Fruit fly (Drosophila melanogaster) whole organism, embryonic: ENCODE measurements around the gene CG9948.
A peak's percentile ranks its signal among the peaks of the same experiment; 100 is the strongest.

Source experiments
- ATbp ChIP-seq: fragments of 200-800 bp; sonication (Bioruptor generic); optimal IDR thresholded peaks from 2 replicates; lab custom pipeline; 2017; ENCODE audit warnings: missing biosample characterization, mild to moderate bottlenecking, missing genetic modification characterization, missing genetic modification reagents
- Asciz ChIP-seq: fragments of 200-800 bp; sonication (Bioruptor generic); optimal IDR thresholded peaks from 2 replicates; lab custom pipeline; 2017; ENCODE audit warnings: missing biosample characterization, mild to moderate bottlenecking, missing genetic modification characterization, missing genetic modification reagents
- CG10274 ChIP-seq: fragments of 200-800 bp; sonication (Bioruptor generic); optimal IDR thresholded peaks from 3 replicates; lab custom pipeline; 2017; ENCODE audit warnings: missing biosample characterization, mild to moderate bottlenecking, missing genetic modification characterization
- CG10543 ChIP-seq: fragments of 200-800 bp; sonication (Bioruptor generic); optimal IDR thresholded peaks from 3 replicates; lab custom pipeline; 2017; ENCODE audit warnings: missing biosample characterization, mild to moderate bottlenecking, missing genetic modification characterization, moderate library complexity
- CG12104 ChIP-seq: fragments of 200-800 bp; sonication (Bioruptor generic); optimal IDR thresholded peaks from 3 replicates; lab custom pipeline; 2016; ENCODE audit warnings: missing biosample characterization, missing genetic modification characterization
- CG14050 ChIP-seq: fragments of 200-800 bp; sonication (Bioruptor generic); IDR thresholded peaks from 3 replicates; pipeline ENCODE4 v1.3.6; 2022; ENCODE audit warnings: missing biosample characterization, missing genetic modification characterization
- CG15073 ChIP-seq: fragments of 200-800 bp; sonication (Bioruptor generic); optimal IDR thresholded peaks from 2 replicates; lab custom pipeline; 2016; ENCODE audit warnings: missing biosample characterization, missing genetic modification characterization
- CG3065 ChIP-seq: fragments of 200-800 bp; sonication (Bioruptor generic); optimal IDR thresholded peaks from 2 replicates; lab custom pipeline; 2016; ENCODE audit warnings: missing biosample characterization, missing genetic modification characterization
- CG34376 ChIP-seq: fragments of 200-800 bp; sonication (Bioruptor generic); optimal IDR thresholded peaks from 2 replicates; lab custom pipeline; 2018; ENCODE audit warnings: missing biosample characterization, mild to moderate bottlenecking, missing genetic modification characterization
- CG3847 ChIP-seq: fragments of 200-800 bp; sonication (Bioruptor generic); IDR thresholded peaks from 2 replicates; pipeline ENCODE4 v1.3.6; 2022; ENCODE audit warnings: missing biosample characterization, missing genetic modification characterization
- CG4360 ChIP-seq: fragments of 200-800 bp; sonication (Bioruptor generic); IDR thresholded peaks from 2 replicates; pipeline ENCODE4 v1.3.6; 2022; ENCODE audit warnings: missing biosample characterization, missing genetic modification characterization
- CG6683 ChIP-seq: fragments of 200-800 bp; sonication (Bioruptor generic); optimal IDR thresholded peaks from 2 replicates; lab custom pipeline; 2017; ENCODE audit warnings: missing biosample characterization, mild to moderate bottlenecking, missing genetic modification characterization, missing genetic modification reagents
- CG8359 ChIP-seq: fragments of 200-800 bp; sonication (Bioruptor generic); optimal IDR thresholded peaks from 2 replicates; lab custom pipeline; 2017; ENCODE audit warnings: missing biosample characterization, mild to moderate bottlenecking, missing genetic modification characterization, borderline replicate concordance
- CG8478 ChIP-seq: fragments of >200 bp; optimal IDR thresholded peaks from 2 replicates; lab custom pipeline; 2018
- Camta ChIP-seq: fragments of 200-800 bp; sonication (Bioruptor generic); optimal IDR thresholded peaks from 2 replicates; lab custom pipeline; 2016; ENCODE audit warnings: missing biosample characterization, missing genetic modification characterization
- Chrac-16 ChIP-seq: fragments of 200-800 bp; sonication (Bioruptor generic); optimal IDR thresholded peaks from 3 replicates; lab custom pipeline; 2016; ENCODE audit warnings: missing biosample characterization, missing genetic modification characterization
- Dek ChIP-seq: fragments of 200-800 bp; sonication (Bioruptor generic); optimal IDR thresholded peaks from 3 replicates; lab custom pipeline; 2019; ENCODE audit warnings: missing biosample characterization, mild to moderate bottlenecking, missing genetic modification characterization, moderate library complexity
- Dll ChIP-seq: fragments of 200-800 bp; sonication (Bioruptor generic); IDR thresholded peaks from 4 replicates; pipeline ENCODE4 v1.3.6; 2022; ENCODE audit warnings: missing biosample characterization, missing genetic modification characterization; ENCODE audit not compliant: partially characterized antibody
- Doc3 ChIP-seq: fragments of 200-800 bp; sonication (Bioruptor generic); IDR thresholded peaks from 3 replicates; pipeline ENCODE4 v1.3.6; 2022; ENCODE audit warnings: missing biosample characterization, missing genetic modification characterization; ENCODE audit not compliant: partially characterized antibody
- H15 ChIP-seq: fragments of 200-800 bp; sonication (Bioruptor generic); IDR thresholded peaks from 3 replicates; pipeline ENCODE4 v1.3.6; 2022; ENCODE audit warnings: missing biosample characterization, missing genetic modification characterization
- HmgD ChIP-seq: fragments of 200-800 bp; sonication (Bioruptor generic); optimal IDR thresholded peaks from 3 replicates; lab custom pipeline; 2016; ENCODE audit warnings: missing biosample characterization, missing genetic modification characterization
- Hr78 ChIP-seq, 2 experiments: fragments of 200-800 bp in 1 of 2; fragments of >200 bp in 1 of 2; sonication (Bioruptor generic) in 1 of 2; optimal IDR thresholded peaks; 2 replicates each; lab custom pipeline; 2017 to 2019; ENCODE audit warnings: missing biosample characterization in 2 of 2, missing genetic modification characterization in 2 of 2, mild to moderate bottlenecking in 1 of 2, moderate library complexity in 1 of 2
- Max ChIP-seq: fragments of 200-800 bp; sonication (Bioruptor generic); optimal IDR thresholded peaks from 2 replicates; lab custom pipeline; 2016; ENCODE audit warnings: missing biosample characterization, mild to moderate bottlenecking, missing genetic modification characterization
- Nf-YC ChIP-seq: fragments of 200-800 bp; optimal IDR thresholded peaks from 3 replicates; lab custom pipeline; 2019; ENCODE audit warnings: missing biosample characterization, mild to moderate bottlenecking, missing genetic modification characterization, moderate library complexity
- Optix ChIP-seq: fragments of 200-800 bp; sonication (Bioruptor generic); IDR thresholded peaks from 3 replicates; pipeline ENCODE4 v1.3.6; 2022; ENCODE audit warnings: missing biosample characterization, missing genetic modification characterization
- PHDP ChIP-seq: fragments of 200-800 bp; sonication (Bioruptor generic); optimal IDR thresholded peaks from 3 replicates; lab custom pipeline; 2018; ENCODE audit warnings: missing biosample characterization, mild to moderate bottlenecking, missing genetic modification characterization, moderate library complexity
- Sox100B ChIP-seq: fragments of 200-800 bp; sonication (Bioruptor generic); optimal IDR thresholded peaks from 3 replicates; lab custom pipeline; 2018; ENCODE audit warnings: missing biosample characterization, mild to moderate bottlenecking, missing genetic modification characterization
- Sox102F ChIP-seq: fragments of 200-800 bp; sonication (Bioruptor generic); optimal IDR thresholded peaks from 2 replicates; lab custom pipeline; 2018; ENCODE audit warnings: missing biosample characterization, mild to moderate bottlenecking, missing genetic modification characterization, moderate library complexity
- TFAM ChIP-seq: fragments of 200-800 bp; sonication (Bioruptor generic); optimal IDR thresholded peaks from 2 replicates; lab custom pipeline; 2017; ENCODE audit warnings: missing biosample characterization, missing genetic modification characterization, inconsistent platforms
- Trl ChIP-seq, 3 experiments: fragments of >200 bp in 2 of 3; fragments of 200-800 bp in 1 of 3; sonication (Bioruptor generic) in 1 of 3; optimal IDR thresholded peaks; 2 replicates in 1 of 3; 3 replicates in 2 of 3; lab custom pipeline; 2016 to 2017; ENCODE audit warnings: missing biosample characterization in 1 of 3, missing genetic modification characterization in 1 of 3
- Vsx1 ChIP-seq: fragments of 200-800 bp; sonication (Bioruptor generic); optimal IDR thresholded peaks from 2 replicates; lab custom pipeline; 2017; ENCODE audit warnings: missing biosample characterization, mild to moderate bottlenecking, missing genetic modification characterization, missing genetic modification reagents
- ase ChIP-seq: fragments of 200-800 bp; sonication (Bioruptor generic); IDR thresholded peaks from 3 replicates; pipeline ENCODE4 v1.3.6; 2022; ENCODE audit warnings: missing biosample characterization, missing genetic modification characterization
- cg ChIP-seq: fragments of 200-800 bp; sonication (Bioruptor generic); optimal IDR thresholded peaks from 3 replicates; lab custom pipeline; 2019; ENCODE audit warnings: missing biosample characterization, mild to moderate bottlenecking, missing genetic modification characterization, moderate library complexity
- chinmo ChIP-seq: fragments of 200-800 bp; sonication (Bioruptor generic); IDR thresholded peaks from 4 replicates; pipeline ENCODE4 v1.3.6; 2022; ENCODE audit warnings: missing biosample characterization, missing genetic modification characterization; ENCODE audit not compliant: partially characterized antibody
- danr ChIP-seq: fragments of 200-800 bp; sonication (Bioruptor generic); IDR thresholded peaks from 2 replicates; pipeline ENCODE4 v1.3.6; 2022; ENCODE audit warnings: missing biosample characterization, missing genetic modification characterization
- dimm ChIP-seq: fragments of 200-800 bp; sonication (Bioruptor generic); IDR thresholded peaks from 2 replicates; pipeline ENCODE4 v1.3.6; 2022; ENCODE audit warnings: missing biosample characterization, missing genetic modification characterization
- fd96Cb ChIP-seq: fragments of 200-800 bp; sonication (Bioruptor generic); optimal IDR thresholded peaks from 2 replicates; lab custom pipeline; 2018; ENCODE audit warnings: missing biosample characterization, mild to moderate bottlenecking, missing genetic modification characterization, moderate library complexity
- gfzf ChIP-seq: fragments of 200-800 bp; sonication (Bioruptor generic); optimal IDR thresholded peaks from 2 replicates; lab custom pipeline; 2016; ENCODE audit warnings: missing biosample characterization, mild to moderate bottlenecking, missing genetic modification characterization, moderate library complexity
- gt ChIP-seq: fragments of 200-800 bp; sonication (Bioruptor generic); IDR thresholded peaks from 2 replicates; pipeline ENCODE4 v1.3.6; 2022; ENCODE audit warnings: missing biosample characterization, missing genetic modification characterization
- mld ChIP-seq: fragments of 200-800 bp; sonication (Bioruptor generic); IDR thresholded peaks from 3 replicates; pipeline ENCODE4 v1.3.6; 2022; ENCODE audit warnings: missing biosample characterization, missing genetic modification characterization; ENCODE audit not compliant: partially characterized antibody
- oc ChIP-seq: fragments of 200-800 bp; sonication (Bioruptor generic); optimal IDR thresholded peaks from 2 replicates; lab custom pipeline; 2018; ENCODE audit warnings: missing biosample characterization, mild to moderate bottlenecking, missing genetic modification characterization, moderate library complexity
- org-1 ChIP-seq: fragments of 200-800 bp; sonication (Bioruptor generic); optimal IDR thresholded peaks from 2 replicates; lab custom pipeline; 2017; ENCODE audit warnings: missing biosample characterization, missing genetic modification characterization
- otp ChIP-seq: fragments of 200-800 bp; sonication (Bioruptor generic); IDR thresholded peaks from 3 replicates; pipeline ENCODE4, ENCODE4 v1.3.6; 2022; ENCODE audit warnings: missing biosample characterization, missing genetic modification characterization
- ranshi ChIP-seq: fragments of 200-800 bp; sonication (Bioruptor generic); IDR thresholded peaks from 2 replicates; pipeline ENCODE4 v1.3.6; 2022; ENCODE audit warnings: missing biosample characterization, missing genetic modification characterization
- sens-2 ChIP-seq: fragments of 200-800 bp; sonication (Bioruptor generic); IDR thresholded peaks from 2 replicates; pipeline ENCODE4 v1.3.6; 2022; ENCODE audit warnings: missing biosample characterization, missing genetic modification characterization
- tin ChIP-seq: fragments of 200-800 bp; sonication (Bioruptor generic); optimal IDR thresholded peaks from 3 replicates; lab custom pipeline; 2016; ENCODE audit warnings: missing biosample characterization, missing genetic modification characterization
- tll ChIP-seq, 2 experiments: fragments of 200-800 bp in 1 of 2; fragments of >200 bp in 1 of 2; sonication (Bioruptor generic) in 1 of 2; optimal IDR thresholded peaks; 2 replicates each; lab custom pipeline; 2017 to 2019; ENCODE audit warnings: missing biosample characterization in 2 of 2, missing genetic modification characterization in 2 of 2, mild to moderate bottlenecking in 1 of 2, moderate library complexity in 1 of 2
- unc-4 ChIP-seq: fragments of 200-800 bp; sonication (Bioruptor generic); IDR thresholded peaks from 2 replicates; pipeline ENCODE4 v1.3.6; 2022; ENCODE audit warnings: missing biosample characterization, missing genetic modification characterization; ENCODE audit not compliant: partially characterized antibody

Gene CG9948

dm6 chr3L:6988942-6989569 lies 33.3 kb downstream of the CG9948 start (continued):
- TF ChIP-seq otp (GFP tag; lab: Robert Waterston, UW), result 0 out of 3 replicates have a peak, but pooled peaks have one; percentile 19
- no peak for TF ChIP-seq CG4360 (GFP tag; lab: Robert Waterston, UW)
- TF ChIP-seq tll (GFP tag; optimal IDR thresholded peaks at IDR 0.05; lab: Kevin White, UChicago), result peak in 1 of 2 experiments; percentile 48
- TF ChIP-seq Camta (GFP tag; lab: Kevin White, UChicago), result peak; percentile 79
- TF ChIP-seq chinmo (GFP tag; lab: Robert Waterston, UW), result no peak
- TF ChIP-seq ATbp, result peak; percentile 82
- TF ChIP-seq cg (GFP tag; lab: Kevin White, UChicago), result no peak
- TF ChIP-seq Asciz (GFP tag; lab: Kevin White, UChicago), result peak; percentile 95
- 0 out of 2 replicates have a peak, but pooled peaks have one; percentile 20 for TF ChIP-seq dimm (GFP tag; lab: Robert Waterston, UW)
- peak; percentile 54; the same call in 2 of the 3 replicates for TF ChIP-seq CG14050 (GFP tag; lab: Robert Waterston, UW)
- TF ChIP-seq tin, result peak; percentile 93
- peak; percentile 57 for TF ChIP-seq TFAM (GFP tag; lab: Kevin White, UChicago)
- peak; percentile 78 for TF ChIP-seq Vsx1 (GFP tag; lab: Kevin White, UChicago)
- peak; percentile 40 for TF ChIP-seq CG15073
- peak; percentile 96 for TF ChIP-seq CG12104 (GFP tag; lab: Kevin White, UChicago)
- peak; percentile 82 for TF ChIP-seq CG10274 (GFP tag; lab: Kevin White, UChicago)
- TF ChIP-seq PHDP (tag; lab: Kevin White, UChicago), result peak; percentile 86
- TF ChIP-seq Hr78 (GFP tag; optimal IDR thresholded peaks at IDR 0.05; lab: Kevin White, UChicago), result peak in 1 of 2 experiments; percentile 93
- TF ChIP-seq gt (GFP tag; lab: Robert Waterston, UW), result peak; percentile 56; the same call in 1 of the 2 replicates
- no peak for TF ChIP-seq sens-2 (GFP tag; lab: Robert Waterston, UW)
- TF ChIP-seq HmgD (GFP tag; lab: Kevin White, UChicago), result no peak
- TF ChIP-seq oc, result peak; percentile 70
- TF ChIP-seq Doc3 (GFP tag; lab: Robert Waterston, UW), result no peak; the same call in 2 of the 3 replicates
- TF ChIP-seq CG6683 (GFP tag; lab: Kevin White, UChicago), result peak; percentile 91
- TF ChIP-seq ranshi (GFP tag; lab: Robert Waterston, UW), result peak; percentile 83; the same call in 1 of the 2 replicates
- TF ChIP-seq Optix, result peak; percentile 61; the same call in 2 of the 3 replicates
- TF ChIP-seq Trl (optimal IDR thresholded peaks at IDR 0.05; lab: Kevin White, UChicago), result no peak
- peak; percentile 72 for TF ChIP-seq Trl (GFP tag; optimal IDR thresholded peaks at IDR 0.05; lab: Kevin White, UChicago)
- peak; percentile 83 for TF ChIP-seq Dek
- peak; percentile 66 for TF ChIP-seq CG3065 (GFP tag; lab: Kevin White, UChicago)
- TF ChIP-seq CG8359 (GFP tag; lab: Kevin White, UChicago), result peak; percentile 81
- no peak for TF ChIP-seq unc-4 (GFP tag; lab: Robert Waterston, UW)
- TF ChIP-seq fd96Cb (tag; lab: Kevin White, UChicago), result peak; percentile 92
- peak; percentile 68; the same call in 2 of the 3 replicates for TF ChIP-seq H15 (GFP tag; lab: Robert Waterston, UW)
- TF ChIP-seq org-1 (GFP tag; lab: Kevin White, UChicago), result peak; percentile 88
- no peak for TF ChIP-seq gfzf (GFP tag; lab: Kevin White, UChicago)
- no peak for TF ChIP-seq mld
- peak; percentile 99 for TF ChIP-seq Sox100B (GFP tag; lab: Kevin White, UChicago)
- no peak for TF ChIP-seq CG8478 (lab: Kevin White, UChicago)
- TF ChIP-seq danr, result peak; percentile 81
- TF ChIP-seq Chrac-16 (GFP tag; lab: Kevin White, UChicago), result peak; percentile 88
- peak; percentile 88 for TF ChIP-seq CG34376
- peak; percentile 65 for TF ChIP-seq ase
- TF ChIP-seq Max (GFP tag; lab: Kevin White, UChicago), result peak; percentile 79
- TF ChIP-seq Sox102F (GFP tag; lab: Kevin White, UChicago), result peak; percentile 90
- TF ChIP-seq CG10543 (GFP tag; lab: Kevin White, UChicago), result peak; percentile 92
- TF ChIP-seq Dll, result no peak
- peak; percentile 97 for TF ChIP-seq Nf-YC (tag; lab: Kevin White, UChicago)
- TF ChIP-seq CG3847 (GFP tag; lab: Robert Waterston, UW), result peak; percentile 81
